Worm (Caenorhabditis elegans) whole organism, L3 larva: ENCODE data around the gene attf-3.
"Not testable (repeated sequence)": the region's sequence is repeated elsewhere in the genome, so short reads cannot be mapped to it uniquely, and the experiment has no call there.

ENCODE experiments used
- R02D3.7 ChIP-seq: fragments of 150-350 bp; optimal IDR thresholded peaks from 2 replicates; lab custom pipeline; 2014; ENCODE audit warnings: missing biosample characterization, missing genetic modification characterization
- ZK546.5 ChIP-seq: sonication (generic microtip); optimal IDR thresholded peaks from 2 replicates; lab custom pipeline; 2017; ENCODE audit warnings: missing biosample characterization, missing genetic modification characterization
- aly-2 ChIP-seq: fragments of 150-350 bp; optimal IDR thresholded peaks from 2 replicates; lab custom pipeline; 2014; ENCODE audit warnings: missing biosample characterization, missing genetic modification characterization
- ceh-28 ChIP-seq: fragments of 150-350 bp; optimal IDR thresholded peaks from 2 replicates; lab custom pipeline; 2014; ENCODE audit warnings: missing biosample characterization, missing genetic modification reagents, missing genetic modification characterization
- ceh-82 ChIP-seq: fragments of 150-350 bp; optimal IDR thresholded peaks from 2 replicates; lab custom pipeline; 2014; ENCODE audit warnings: missing biosample characterization, missing genetic modification characterization
- ceh-9 ChIP-seq: sonication (generic microtip); optimal IDR thresholded peaks from 2 replicates; lab custom pipeline; 2018; ENCODE audit warnings: missing biosample characterization, missing genetic modification characterization
- daf-12 ChIP-seq: fragments of 150-350 bp; optimal IDR thresholded peaks from 2 replicates; lab custom pipeline; 2014; ENCODE audit warnings: missing biosample characterization, missing genetic modification reagents, missing genetic modification characterization
- egl-27 ChIP-seq: sonication (generic microtip); optimal IDR thresholded peaks from 4 replicates; lab custom pipeline; 2017; ENCODE audit warnings: missing biosample characterization, missing genetic modification reagents, missing genetic modification characterization
- egl-5 ChIP-seq: fragments of 150-350 bp; optimal IDR thresholded peaks from 2 replicates; lab custom pipeline; 2017; ENCODE audit warnings: missing biosample characterization, missing genetic modification reagents, missing genetic modification characterization, inconsistent platforms
- elt-1 ChIP-seq: fragments of 150-350 bp; optimal IDR thresholded peaks from 2 replicates; lab custom pipeline; 2014; ENCODE audit warnings: missing biosample characterization, missing genetic modification characterization
- elt-2 ChIP-seq: sonication (generic microtip); optimal IDR thresholded peaks from 2 replicates; lab custom pipeline; 2016; ENCODE audit warnings: missing genetic modification reagents, mild to moderate bottlenecking, missing genetic modification characterization, missing compliant biosample characterization
- fkh-10 ChIP-seq: sonication (generic microtip); optimal IDR thresholded peaks from 2 replicates; lab custom pipeline; 2017; ENCODE audit warnings: missing biosample characterization, missing genetic modification reagents, missing genetic modification characterization
- fos-1 ChIP-seq: fragments of 150-350 bp; optimal IDR thresholded peaks from 2 replicates; lab custom pipeline; 2014; ENCODE audit warnings: missing biosample characterization, missing genetic modification characterization
- hmg-11 ChIP-seq: sonication (generic microtip); optimal IDR thresholded peaks from 2 replicates; lab custom pipeline; 2016; ENCODE audit warnings: missing genetic modification characterization, missing compliant biosample characterization
- jun-1 ChIP-seq: fragments of 150-350 bp; optimal IDR thresholded peaks from 2 replicates; lab custom pipeline; 2014; ENCODE audit warnings: missing biosample characterization, missing genetic modification reagents, missing genetic modification characterization
- lin-15B ChIP-seq: fragments of 150-350 bp; optimal IDR thresholded peaks from 2 replicates; lab custom pipeline; 2014; ENCODE audit warnings: missing biosample characterization, missing genetic modification characterization
- lin-39 ChIP-seq: fragments of 150-350 bp; optimal IDR thresholded peaks from 2 replicates; lab custom pipeline; 2018; ENCODE audit warnings: missing biosample characterization, missing genetic modification reagents, missing genetic modification characterization
- mdl-1 ChIP-seq: fragments of 150-350 bp; optimal IDR thresholded peaks from 2 replicates; lab custom pipeline; 2014; ENCODE audit warnings: missing biosample characterization, missing genetic modification characterization
- nfya-1 ChIP-seq: sonication (generic microtip); optimal IDR thresholded peaks from 2 replicates; lab custom pipeline; 2017; ENCODE audit warnings: missing genetic modification characterization, mild to moderate bottlenecking, missing compliant biosample characterization, antibody characterized with exemption, moderate library complexity; ENCODE audit not compliant: insufficient read depth
- nhr-12 ChIP-seq: fragments of 150-350 bp; optimal IDR thresholded peaks from 2 replicates; lab custom pipeline; 2014; ENCODE audit warnings: missing biosample characterization, missing genetic modification characterization
- nhr-23 ChIP-seq: fragments of 150-350 bp; optimal IDR thresholded peaks from 2 replicates; lab custom pipeline; 2014; ENCODE audit warnings: missing biosample characterization, missing genetic modification reagents, missing genetic modification characterization
- nhr-43 ChIP-seq: sonication (generic microtip); optimal IDR thresholded peaks from 2 replicates; lab custom pipeline; 2016; ENCODE audit warnings: mild to moderate bottlenecking, missing genetic modification characterization, missing compliant biosample characterization; ENCODE audit not compliant: poor library complexity, severe bottlenecking
- nhr-67 ChIP-seq: fragments of 150-350 bp; optimal IDR thresholded peaks from 2 replicates; lab custom pipeline; 2014; ENCODE audit warnings: missing biosample characterization, missing genetic modification characterization
- nhr-77 ChIP-seq: fragments of 150-350 bp; optimal IDR thresholded peaks from 2 replicates; lab custom pipeline; 2014; ENCODE audit warnings: missing biosample characterization, missing genetic modification characterization
- pha-4 ChIP-seq: fragments of 150-350 bp; optimal IDR thresholded peaks from 2 replicates; lab custom pipeline; 2014; ENCODE audit warnings: missing biosample characterization, missing genetic modification reagents, missing genetic modification characterization
- pqm-1 ChIP-seq: fragments of 150-350 bp; optimal IDR thresholded peaks from 2 replicates; lab custom pipeline; 2017; ENCODE audit warnings: missing biosample characterization, missing genetic modification characterization, inconsistent platforms
- sea-2 ChIP-seq: fragments of 150-350 bp; sonication (generic microtip); optimal IDR thresholded peaks from 4 replicates; lab custom pipeline; 2014; ENCODE audit warnings: missing biosample characterization, missing genetic modification reagents, missing genetic modification characterization
- unc-62 ChIP-seq: fragments of 150-350 bp; sonication (generic microtip); optimal IDR thresholded peaks from 4 replicates; lab custom pipeline; 2014; ENCODE audit warnings: missing biosample characterization, missing genetic modification reagents, missing genetic modification characterization
- zag-1 ChIP-seq: fragments of 150-350 bp; optimal IDR thresholded peaks from 2 replicates; lab custom pipeline; 2014; ENCODE audit warnings: missing biosample characterization, missing genetic modification characterization

The attf-3 gene

DNA sequence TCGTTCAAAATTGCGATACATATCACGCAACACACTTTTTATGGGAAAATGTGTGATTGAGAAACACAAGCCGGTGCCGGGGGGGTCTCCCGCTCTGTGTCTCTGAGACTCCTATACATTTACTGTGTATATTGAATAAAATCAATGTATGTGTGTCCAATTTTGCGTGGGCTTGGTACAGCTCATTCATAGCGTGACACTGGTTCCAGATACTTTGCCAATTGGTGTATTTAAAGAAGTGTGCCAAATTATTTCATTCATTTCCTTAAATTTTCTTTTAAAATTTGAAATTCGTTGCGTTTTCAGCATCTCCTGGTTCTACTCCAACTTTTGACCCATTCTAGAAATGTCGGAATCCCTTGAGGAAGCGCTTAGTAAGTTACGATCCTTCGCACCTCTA, 31.0 kb upstream of the attf-3 start, which contains the start of gene C29F9.5:
Gene C29F9.5 (plus strand): TSS at position 301 of the 400 bp plus-strand sequence.
- TF ChIP-seq nhr-77 (tag; lab: Kevin White, UChicago), result no peak
- TF ChIP-seq lin-39, result no peak
- TF ChIP-seq nhr-67, result no peak
- no peak for TF ChIP-seq zag-1 (tag; lab: Kevin White, UChicago)
- TF ChIP-seq nfya-1, result no peak
- no peak for TF ChIP-seq fos-1
- TF ChIP-seq nhr-12 (tag; lab: Kevin White, UChicago), result no peak
- TF ChIP-seq lin-15B (tag; lab: Kevin White, UChicago), result no peak
- TF ChIP-seq hmg-11, result no peak

DNA sequence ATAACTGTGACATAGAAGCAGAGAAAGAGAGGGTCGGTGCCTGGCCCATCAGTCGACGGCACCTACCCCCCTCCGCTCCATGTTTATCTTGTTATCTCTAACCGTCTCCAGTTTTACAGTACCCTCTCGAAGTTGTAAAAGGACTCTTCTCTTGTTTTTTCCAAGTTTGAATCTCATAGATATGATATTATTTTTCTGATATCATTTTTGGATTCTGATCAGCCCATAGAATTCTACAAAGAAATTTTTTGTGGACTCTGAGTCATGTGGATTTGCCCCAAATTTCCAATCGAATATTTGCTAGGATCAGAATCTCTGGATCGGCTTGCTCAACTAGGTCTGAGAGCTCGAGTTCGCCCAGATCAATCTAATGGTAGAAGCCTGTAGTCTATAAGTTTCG, 28.4 kb upstream of the attf-3 start, which contains the start of gene C29F9.6:
Gene C29F9.6 (plus strand): TSS at position 301 of the 400 bp plus-strand sequence.
- TF ChIP-seq egl-5 (tag; lab: Kevin White, UChicago), result no peak
- TF ChIP-seq lin-39, result no peak
- TF ChIP-seq nhr-43 (tag; lab: Kevin White, UChicago), result no peak
- TF ChIP-seq ceh-82 (tag; lab: Kevin White, UChicago), result no peak
- TF ChIP-seq elt-1 (tag; lab: Kevin White, UChicago), result no peak
- no peak for TF ChIP-seq pqm-1 (tag; lab: Kevin White, UChicago)
- no peak for TF ChIP-seq mdl-1 (tag; lab: Kevin White, UChicago)
- TF ChIP-seq nhr-12 (tag; lab: Kevin White, UChicago), result no peak
- TF ChIP-seq zag-1 (tag; lab: Kevin White, UChicago), result no peak
- no peak for TF ChIP-seq ceh-9 (tag; lab: Kevin White, UChicago)
- no peak for TF ChIP-seq egl-27 (tag; lab: Kevin White, UChicago)

DNA sequence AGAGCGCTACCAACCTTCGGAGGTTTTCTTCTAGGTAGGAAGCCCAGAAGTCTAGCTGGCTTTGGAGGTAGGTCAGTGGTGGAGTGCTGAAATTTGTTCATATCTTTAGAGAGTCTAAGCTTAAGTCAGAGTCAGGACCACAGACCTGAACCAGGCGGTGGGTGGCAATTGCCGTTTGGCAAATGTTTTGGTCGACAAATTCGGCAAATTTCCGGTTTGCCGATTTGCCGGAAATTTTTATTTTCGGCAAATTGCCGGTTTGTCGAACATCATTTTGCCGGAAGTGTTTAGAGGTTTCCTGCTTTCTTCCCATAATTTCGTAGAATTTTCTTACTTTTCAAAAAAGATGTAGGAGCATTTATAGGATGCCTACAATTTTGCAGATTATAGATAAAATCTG, 12.6 kb upstream of the attf-3 start, which contains the start of gene C29F9.9:
Gene C29F9.9 (minus strand): TSS at position 101 of the 400 bp plus-strand sequence.
- TF ChIP-seq nhr-23, mdl-1, pqm-1 (tag; lab: Kevin White, UChicago): not testable (repeated sequence)

DNA sequence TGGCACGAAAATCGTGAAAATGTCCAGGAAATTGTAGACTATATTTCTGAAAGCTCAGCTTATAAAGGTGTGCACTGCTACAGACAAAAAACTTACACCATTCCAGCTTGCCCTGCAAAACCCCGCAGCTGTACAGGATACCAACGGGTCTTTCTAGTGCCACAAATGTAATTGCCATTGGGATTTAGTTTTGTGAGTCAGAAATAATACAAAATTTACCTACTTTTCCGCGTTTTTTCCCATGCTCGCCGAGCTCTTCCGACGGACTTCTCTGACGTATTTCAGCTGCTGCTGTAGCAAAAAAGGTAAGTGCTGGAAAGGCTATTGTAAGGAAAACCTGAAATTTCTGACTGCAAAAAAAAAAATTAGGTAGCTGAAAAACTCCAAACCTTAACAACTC, 10.8 kb upstream of the attf-3 start, which contains the start of gene C29F9.8:
Gene C29F9.8 (minus strand): TSS at position 101 of the 400 bp plus-strand sequence.
- not testable (repeated sequence) for TF ChIP-seq ceh-82 (tag; lab: Kevin White, UChicago); elt-2 (tag; lab: Kevin White, UChicago); hmg-11
- TF ChIP-seq, all 47 proteins: peak for 0; not testable (repeated sequence) for 47

DNA sequence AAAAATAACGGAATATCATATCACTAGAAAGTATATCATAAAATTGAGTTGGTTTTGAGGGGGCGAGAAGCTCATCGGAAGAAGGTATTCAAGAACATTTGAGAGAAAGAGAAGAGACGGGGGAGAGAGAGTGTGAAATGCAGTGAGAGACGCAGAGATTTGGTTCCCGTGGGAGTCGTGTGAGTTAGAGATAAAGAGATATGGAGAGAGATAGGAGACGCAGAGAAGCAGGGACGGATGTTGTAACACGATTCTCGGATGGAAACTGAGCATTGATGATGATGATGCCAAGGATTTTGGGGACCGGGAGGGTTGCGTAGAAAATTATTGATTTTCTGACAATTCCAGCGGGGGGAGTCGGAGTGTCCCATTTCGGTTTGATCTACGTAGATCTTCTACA, 10.0 kb upstream of the attf-3 start:
- TF ChIP-seq nfya-1, result peak; percentile 46
- TF ChIP-seq ceh-28, result peak; percentile 58
- peak; percentile 12 for TF ChIP-seq elt-2 (tag; lab: Kevin White, UChicago)
- no peak for TF ChIP-seq ceh-82 (tag; lab: Kevin White, UChicago)
- peak; percentile 13 for TF ChIP-seq R02D3.7
- no peak for TF ChIP-seq pha-4
- no peak for TF ChIP-seq aly-2 (tag; lab: Kevin White, UChicago)
- TF ChIP-seq daf-12, result no peak
- no peak for TF ChIP-seq jun-1 (tag; lab: Kevin White, UChicago)

DNA sequence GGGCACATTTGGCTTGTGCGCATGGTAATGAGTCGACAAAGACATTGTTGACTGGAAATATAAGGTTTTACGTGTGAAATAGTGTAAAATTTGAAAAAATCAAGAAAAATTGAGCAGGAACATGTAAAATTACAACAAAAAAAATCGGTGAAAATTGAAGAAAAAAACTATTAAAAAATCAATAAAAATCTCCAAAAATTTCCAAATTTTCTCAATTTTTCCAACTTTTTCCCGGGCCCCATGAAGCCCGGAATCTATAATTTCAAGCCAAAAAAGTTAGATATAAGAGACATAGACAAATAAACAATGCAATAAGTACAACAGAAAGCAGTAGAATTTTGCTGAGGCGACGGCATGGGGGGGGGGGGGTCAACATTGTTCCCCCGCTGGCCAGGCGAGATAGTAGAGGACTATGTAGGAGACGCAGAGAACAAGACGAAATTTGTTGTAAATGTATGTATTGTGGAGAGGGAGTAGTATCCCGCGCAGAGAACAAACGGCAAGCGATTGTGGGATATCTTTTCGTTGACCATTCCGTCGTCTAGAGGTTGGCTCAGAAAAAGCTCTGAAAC, 8.7 kb upstream of the attf-3 start, which contains the start of gene pat-4:
Gene pat-4 (minus strand): TSS at position 51 of the 572 bp plus-strand sequence.
- TF ChIP-seq ZK546.5 (tag; lab: Kevin White, UChicago) (no peak), elt-2 (tag; lab: Kevin White, UChicago) (peak; percentile 1), hmg-11 (peak; percentile 77), pha-4 (peak; percentile 77), nfya-1 (peak; percentile 33), lin-39 (no peak), nhr-23 (tag; lab: Kevin White, UChicago) (peak; percentile 1)

DNA sequence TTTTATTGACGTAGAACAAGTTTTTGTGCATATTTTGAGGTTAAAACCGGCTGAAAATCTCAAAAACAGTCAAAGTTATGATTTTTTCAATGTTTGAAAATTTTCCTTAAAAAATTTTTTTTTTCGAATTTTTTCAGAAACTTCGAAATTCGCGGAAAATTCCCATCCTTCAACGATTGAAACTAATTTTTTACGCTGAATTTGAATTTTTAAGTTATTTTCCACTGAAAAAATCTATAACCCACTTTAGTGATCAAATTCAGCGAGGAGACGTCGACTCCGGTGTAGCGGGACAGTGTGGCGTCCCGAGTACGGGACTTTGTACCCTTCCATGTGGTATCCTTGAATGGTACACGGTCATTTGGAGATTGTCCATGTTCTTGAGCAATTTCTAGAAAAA, 6.1 kb upstream of the attf-3 start:
- TF ChIP-seq elt-1 (tag; lab: Kevin White, UChicago) (no peak), sea-2 (GFP tag; lab: Kevin White, UChicago) (no peak), nhr-12 (tag; lab: Kevin White, UChicago) (no peak), nfya-1 (no peak), fkh-10 (no peak), unc-62 (GFP tag; lab: Kevin White, UChicago) (no peak)
